Worm (Caenorhabditis elegans) whole organism, L4/young adult: Measurements from ENCODE around the gene C05D11.1.

Experiments
- W03F9.2 ChIP-seq: fragments of 150-350 bp; optimal IDR thresholded peaks from 2 replicates; lab custom pipeline; 2014; ENCODE audit warnings: missing biosample characterization, missing genetic modification characterization
- dao-5 ChIP-seq: sonication (generic microtip); optimal IDR thresholded peaks from 2 replicates; lab custom pipeline; 2016; ENCODE audit warnings: missing genotype, missing genetic modification characterization, moderate library complexity, missing compliant biosample characterization
- him-1 ChIP-seq: sonication (generic microtip); optimal IDR thresholded peaks from 2 replicates; lab custom pipeline; 2016; ENCODE audit warnings: missing genotype, missing genetic modification reagents, missing genetic modification characterization, missing compliant biosample characterization

Gene C05D11.1

DNA sequence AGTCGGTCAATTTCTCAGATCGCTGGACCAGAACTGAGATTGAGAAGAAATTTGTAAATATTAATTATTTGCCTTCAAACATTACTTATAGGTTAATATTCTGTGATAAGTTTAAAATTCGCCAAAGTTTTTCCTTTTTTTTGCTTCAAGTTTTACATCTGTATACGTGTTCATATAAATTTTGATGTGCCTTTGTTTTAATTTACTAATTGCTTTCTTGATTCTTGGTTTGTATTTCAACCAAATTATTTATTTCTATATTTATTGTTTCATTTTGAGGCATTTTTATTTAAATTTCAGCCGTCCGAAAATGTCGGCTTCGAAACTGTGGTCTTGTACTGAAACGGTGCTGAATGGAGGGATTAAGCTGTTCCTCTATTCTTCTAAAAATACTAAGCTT, at the start of gene C05D11.1:
Gene C05D11.1 (plus strand): TSS at position 301 of the 400 bp plus-strand sequence.
- TF ChIP-seq dao-5: no peak
- no peak for TF ChIP-seq him-1 (tag; lab: Kevin White, UChicago)
- TF ChIP-seq W03F9.2 (tag; lab: Kevin White, UChicago): no peak

- no peak for TF ChIP-seq him-1 (tag; lab: Kevin White, UChicago)
- TF ChIP-seq dao-5: no peak
- TF ChIP-seq W03F9.2 (tag; lab: Kevin White, UChicago): no peak
These were observed 46.9 kb upstream of the C05D11.1 start, which contains the start of gene C16A3.2 for ce11 chrIII:6389533-6389932. TSS of gene C16A3.2 (plus strand) at chrIII:6389833.

DNA sequence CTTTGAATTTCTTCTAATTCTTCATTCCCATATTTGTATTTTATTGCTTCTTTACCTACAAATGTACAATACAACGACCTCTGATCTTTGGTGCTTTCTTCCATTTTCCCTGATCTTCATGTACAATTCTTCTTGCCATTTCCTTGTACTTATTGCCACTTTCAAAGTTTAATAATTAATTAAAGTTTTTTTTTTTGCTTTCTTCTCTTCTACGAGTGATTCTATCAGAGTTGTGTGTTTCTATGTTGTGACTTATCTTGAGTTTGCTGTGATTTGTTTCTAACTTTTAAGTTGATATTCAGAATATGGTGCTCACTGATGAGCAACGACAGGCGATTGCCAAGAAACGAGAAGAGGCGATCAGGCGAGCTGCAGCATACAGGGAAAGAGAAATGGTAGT, 45.8 kb upstream of the C05D11.1 start, which contains the start of gene smrc-1:
Gene smrc-1 (plus strand): TSS at position 301 of the 400 bp plus-strand sequence.
- no peak for TF ChIP-seq dao-5
- no peak for TF ChIP-seq W03F9.2 (tag; lab: Kevin White, UChicago)
- TF ChIP-seq him-1 (tag; lab: Kevin White, UChicago): no peak

DNA sequence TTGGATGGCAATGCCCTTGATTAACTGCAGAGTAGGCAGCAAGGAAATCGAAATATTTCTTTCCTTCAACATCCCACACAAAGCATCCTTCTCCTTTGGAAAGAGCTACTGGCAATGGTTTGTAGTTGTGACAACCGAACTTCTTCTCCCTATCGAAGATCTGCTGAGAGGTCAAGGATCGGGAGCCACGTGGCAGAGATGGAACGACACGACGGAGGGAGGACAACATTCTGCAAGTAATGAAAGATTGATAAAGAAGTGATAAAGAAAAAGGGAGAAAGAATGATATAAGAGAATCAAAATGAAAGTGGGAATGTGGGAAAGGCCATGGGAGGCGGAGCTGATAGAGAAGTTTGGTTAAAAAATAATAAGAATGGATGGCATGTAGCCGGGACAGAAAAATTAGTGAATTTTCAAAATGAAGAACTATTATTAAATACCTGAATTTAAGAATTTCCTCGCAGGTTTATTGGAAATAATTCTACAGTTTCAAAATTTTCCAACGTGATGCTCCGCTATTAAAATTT, 40.6 kb upstream of the C05D11.1 start, which contains the start of gene oatr-1:
Gene oatr-1 (minus strand): TSS at position 477 of the 527 bp plus-strand sequence.
- no peak for TF ChIP-seq W03F9.2 (tag; lab: Kevin White, UChicago)
- no peak for TF ChIP-seq dao-5
- no peak for TF ChIP-seq him-1 (tag; lab: Kevin White, UChicago)

- TF ChIP-seq him-1 (tag; lab: Kevin White, UChicago) (no peak), dao-5 (no peak), W03F9.2 (tag; lab: Kevin White, UChicago) (no peak)
These were observed 40.0 kb upstream of the C05D11.1 start for ce11 chrIII:6396381-6396780.

- TF ChIP-seq dao-5: no peak
These were observed 38.3 kb upstream of the C05D11.1 start for ce11 chrIII:6398124-6398523.

ce11 chrIII:6399424-6399823, 37.0 kb upstream of the C05D11.1 start:
- TF ChIP-seq him-1 (tag; lab: Kevin White, UChicago): no peak
- TF ChIP-seq W03F9.2 (tag; lab: Kevin White, UChicago): no peak
- no peak for TF ChIP-seq dao-5

DNA sequence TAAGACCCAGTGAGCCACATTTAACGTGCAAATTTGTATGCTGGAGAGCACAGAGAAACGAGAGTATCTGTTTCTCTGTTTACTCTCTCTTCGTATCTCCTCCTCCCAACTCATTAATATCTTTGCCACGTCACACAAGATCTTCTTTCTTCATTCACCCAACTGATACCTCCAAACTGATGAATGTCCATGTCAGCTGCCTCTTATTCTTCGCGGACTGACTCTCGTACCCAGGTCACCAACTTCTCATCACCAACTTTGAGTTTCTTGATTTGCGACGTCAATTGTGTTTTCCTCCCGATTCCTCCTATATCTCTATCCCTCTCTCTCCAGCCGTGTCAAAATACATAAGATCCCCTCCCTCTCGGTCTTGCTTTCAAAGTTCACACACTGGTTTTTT, 34.1 kb upstream of the C05D11.1 start:
- TF ChIP-seq dao-5 (no peak), W03F9.2 (tag; lab: Kevin White, UChicago) (no peak), him-1 (tag; lab: Kevin White, UChicago) (no peak)

DNA sequence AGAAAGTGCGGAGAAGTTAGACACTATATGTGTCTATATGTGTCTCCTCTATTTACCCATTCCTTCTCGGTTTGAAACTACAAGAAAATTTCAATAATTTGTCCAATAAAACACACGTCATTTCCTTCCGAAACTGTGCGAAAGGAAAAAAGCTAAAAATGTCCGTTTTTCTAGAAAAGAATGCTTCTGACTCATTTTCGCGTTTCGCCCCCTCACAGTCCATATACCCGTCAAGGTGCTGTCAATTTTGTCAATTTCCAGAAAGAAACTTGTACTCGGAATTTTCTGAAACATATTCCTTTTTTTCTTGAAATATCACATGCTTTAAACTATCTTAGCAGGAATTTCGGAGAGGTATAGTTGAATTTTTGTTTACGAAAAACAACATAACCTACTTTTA, 33.6 kb upstream of the C05D11.1 start:
- TF ChIP-seq dao-5 (no peak), him-1 (tag; lab: Kevin White, UChicago) (no peak), W03F9.2 (tag; lab: Kevin White, UChicago) (no peak)

DNA sequence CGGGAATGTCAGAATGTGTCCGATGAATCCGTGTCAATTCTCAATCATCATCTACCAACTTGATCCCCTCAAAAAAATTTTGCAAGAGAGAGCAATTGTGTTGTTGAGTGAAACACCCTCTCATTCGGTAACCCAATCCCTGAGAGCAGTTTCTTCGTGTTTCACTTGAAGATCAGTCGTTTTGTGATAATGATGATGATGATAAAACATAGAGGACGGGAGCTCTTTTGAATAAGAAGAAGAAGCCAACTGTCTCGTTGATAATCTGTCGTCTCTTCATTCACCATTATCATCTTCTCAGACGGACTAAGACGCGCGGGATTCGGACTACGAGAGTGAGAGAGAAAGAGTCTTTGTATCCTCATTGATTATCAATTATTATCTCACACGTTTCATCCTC, 31.3 kb upstream of the C05D11.1 start:
- TF ChIP-seq dao-5 (no peak), him-1 (tag; lab: Kevin White, UChicago) (no peak), W03F9.2 (tag; lab: Kevin White, UChicago) (no peak)

ce11 chrIII:6406829-6407228, 29.6 kb upstream of the C05D11.1 start, which contains the start of gene let-756:
TSS of gene let-756 (plus strand) at chrIII:6407129.
- no peak for TF ChIP-seq him-1 (tag; lab: Kevin White, UChicago)
- no peak for TF ChIP-seq dao-5
- no peak for TF ChIP-seq W03F9.2 (tag; lab: Kevin White, UChicago)

- TF ChIP-seq him-1 (tag; lab: Kevin White, UChicago) (no peak), dao-5 (no peak), W03F9.2 (tag; lab: Kevin White, UChicago) (no peak)
These were observed 25.0 kb upstream of the C05D11.1 start for ce11 chrIII:6411430-6411829.

DNA sequence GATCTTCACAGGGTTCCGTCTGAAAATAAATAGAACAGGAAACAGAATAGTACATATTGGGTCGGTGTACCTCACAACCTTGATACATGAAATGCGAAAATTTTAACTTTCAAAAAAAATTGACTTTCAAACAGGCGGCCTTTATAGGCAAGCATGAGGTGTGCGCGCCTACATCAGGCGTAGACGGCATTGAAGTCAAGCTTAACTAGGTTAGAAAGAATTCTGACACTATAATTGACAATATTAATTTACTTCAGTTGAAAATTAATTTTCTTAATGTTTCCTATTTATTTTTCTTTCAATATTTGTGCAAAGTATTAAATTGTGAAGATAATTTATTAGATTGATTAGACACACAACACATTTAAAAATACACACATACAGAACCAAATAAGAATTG, 24.5 kb upstream of the C05D11.1 start, which contains the start of gene C05D11.5:
Gene C05D11.5 (minus strand): TSS at position 101 of the 400 bp plus-strand sequence.
- TF ChIP-seq W03F9.2 (tag; lab: Kevin White, UChicago): no peak
- TF ChIP-seq him-1 (tag; lab: Kevin White, UChicago): no peak
- TF ChIP-seq dao-5: no peak

DNA sequence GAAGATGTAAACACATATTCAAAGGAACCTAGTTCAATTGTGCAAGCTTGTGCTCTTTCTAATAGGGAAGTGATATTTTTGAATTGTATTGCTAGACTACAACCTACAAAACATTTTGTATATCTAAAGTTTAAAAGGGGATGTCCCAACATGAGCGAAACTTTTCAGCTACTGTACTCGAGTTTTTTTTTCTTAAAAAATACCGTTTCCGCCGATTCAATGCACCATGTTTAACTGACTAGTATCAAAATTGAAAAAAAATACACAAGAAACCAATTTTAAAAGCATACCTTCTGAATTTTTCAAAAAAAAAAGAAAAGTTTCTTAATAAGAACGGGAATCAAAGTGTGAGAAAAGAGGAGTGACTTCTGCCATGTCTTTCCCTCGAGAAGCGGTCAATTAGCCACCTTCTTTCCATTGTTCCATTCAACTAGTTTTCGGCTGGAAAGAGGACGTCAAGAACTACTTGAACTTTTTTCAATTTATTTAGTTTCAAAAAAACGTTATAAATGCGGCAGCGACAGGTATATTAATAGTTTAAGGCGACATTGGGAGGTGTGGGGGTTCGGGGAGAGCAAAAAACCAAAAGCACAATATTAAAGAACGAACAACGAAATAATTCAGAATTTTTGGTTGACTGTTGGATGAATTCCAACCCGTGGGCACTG, 21.0 kb upstream of the C05D11.1 start, which contains the start of gene nas-4:
Gene nas-4 (minus strand): TSS at position 351 of the 668 bp plus-strand sequence.
- TF ChIP-seq him-1 (tag; lab: Kevin White, UChicago): no peak
- no peak for TF ChIP-seq dao-5
